Worm (Caenorhabditis elegans): ENCODE results near the gene ZC116.1.

The ZC116.1 gene

ce11 chrV:12592379-12592778 lies 17.2 kb upstream of the ZC116.1 start, which contains the start of gene C14C10.2:
Gene C14C10.2 (minus strand): TSS chrV:12592479.
- no peak for TF ChIP-seq nhr-28 (tag; optimal IDR thresholded peaks at IDR 0.05)
- TF ChIP-seq nhr-12 (tag; optimal IDR thresholded peaks at IDR 0.05) = no peak
- no peak for TF ChIP-seq ceh-39 (tag; optimal IDR thresholded peaks at IDR 0.05)
- no peak for TF ChIP-seq ham-2 (GFP tag; optimal IDR thresholded peaks at IDR 0.05)
- no peak for TF ChIP-seq snpc-4 (tag; optimal IDR thresholded peaks at IDR 0.05)
- TF ChIP-seq mep-1 (tag; optimal IDR thresholded peaks at IDR 0.05) = no peak
- TF ChIP-seq mab-5 (tag; optimal IDR thresholded peaks at IDR 0.05) = no peak
- no peak for TF ChIP-seq bed-3 (GFP tag; optimal IDR thresholded peaks at IDR 0.05)
- TF ChIP-seq ztf-11 (tag; optimal IDR thresholded peaks at IDR 0.05) = no peak
- no peak for TF ChIP-seq sptf-1 (tag; optimal IDR thresholded peaks at IDR 0.05)
- TF ChIP-seq zip-8 (tag; optimal IDR thresholded peaks at IDR 0.05) = no peak
- no peak for TF ChIP-seq blmp-1 (tag; optimal IDR thresholded peaks at IDR 0.05)
- no peak for TF ChIP-seq nhr-76 (tag; optimal IDR thresholded peaks at IDR 0.05)
- TF ChIP-seq ceh-43 (GFP tag; optimal IDR thresholded peaks at IDR 0.05) = no peak

DNA sequence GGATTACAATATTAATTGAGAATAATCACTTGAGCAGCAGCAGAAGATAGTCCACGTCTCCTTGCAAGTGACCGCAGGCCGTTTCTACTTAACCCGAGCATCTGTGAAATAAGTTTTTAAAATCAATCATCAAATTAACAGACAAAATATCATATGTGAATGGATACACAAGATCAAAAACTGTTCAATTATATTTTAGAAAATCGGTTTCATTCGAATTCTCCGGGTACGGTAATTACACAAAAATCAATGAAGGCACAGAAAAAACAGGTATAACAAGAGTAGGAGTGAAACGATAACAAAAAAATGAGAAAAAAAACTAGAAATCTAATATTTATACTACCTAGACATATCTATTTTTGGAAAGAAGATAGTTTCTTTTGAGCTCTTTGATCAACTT lies 13.4 kb upstream of the ZC116.1 start, which contains the start of gene mma-1:
Gene mma-1 (minus strand): TSS at position 101 of the 400 bp plus-strand sequence.
- TF ChIP-seq unc-120 (tag; optimal IDR thresholded peaks at IDR 0.05; ENCODE audit: poor library complexity, severe bottlenecking) (no peak), sptf-1 (tag; optimal IDR thresholded peaks at IDR 0.05) (no peak), lsy-2 (tag; optimal IDR thresholded peaks at IDR 0.05) (no peak), snpc-4 (tag; optimal IDR thresholded peaks at IDR 0.05) (no peak), cnd-1 (tag; optimal IDR thresholded peaks at IDR 0.05) (no peak), ztf-11 (tag; optimal IDR thresholded peaks at IDR 0.05) (no peak), nhr-2 (tag; optimal IDR thresholded peaks at IDR 0.05) (no peak), zip-8 (tag; optimal IDR thresholded peaks at IDR 0.05) (no peak), elt-3 (tag; optimal IDR thresholded peaks at IDR 0.05) (no peak), lin-13 (tag; optimal IDR thresholded peaks at IDR 0.05) (no peak), sem-2 (GFP tag; optimal IDR thresholded peaks at IDR 0.05) (no peak), bed-3 (GFP tag; optimal IDR thresholded peaks at IDR 0.05) (no peak), drap-1 (GFP tag; optimal IDR thresholded peaks at IDR 0.05) (no peak), tbx-8 (GFP tag; optimal IDR thresholded peaks at IDR 0.05) (no peak)

DNA sequence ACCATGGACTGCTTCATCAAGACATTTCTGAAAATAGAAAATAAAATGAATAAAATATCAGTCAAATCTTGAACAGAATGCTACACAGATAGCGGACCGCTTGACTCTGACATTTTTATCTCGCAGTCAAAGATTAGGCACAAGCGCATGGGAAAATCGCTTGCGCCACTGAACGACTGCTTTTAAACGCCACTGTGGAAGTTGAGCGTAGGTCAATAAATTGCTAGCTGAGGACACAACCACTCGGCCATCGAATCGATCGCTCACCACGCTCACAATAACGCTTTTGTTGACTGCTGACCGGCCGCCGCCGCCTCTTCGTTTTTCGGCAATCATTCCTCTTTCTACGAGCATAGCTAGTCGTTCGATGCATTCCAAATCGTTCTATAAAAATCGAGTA lies 12.8 kb upstream of the ZC116.1 start:
- TF ChIP-seq mls-2 (tag; optimal IDR thresholded peaks at IDR 0.05) (peak; percentile 87), snpc-4 (tag; optimal IDR thresholded peaks at IDR 0.05) (no peak), ceh-39 (tag; optimal IDR thresholded peaks at IDR 0.05) (no peak), sem-2 (GFP tag; optimal IDR thresholded peaks at IDR 0.05) (peak; percentile 67), cnd-1 (tag; optimal IDR thresholded peaks at IDR 0.05) (peak; percentile 78), pha-4 (tag; optimal IDR thresholded peaks at IDR 0.05) (peak; percentile 63), ceh-83 (GFP tag; optimal IDR thresholded peaks at IDR 0.05) (peak; percentile 82), elt-1 (tag; optimal IDR thresholded peaks at IDR 0.05; ENCODE audit: borderline replicate concordance, insufficient read depth) (no peak), ham-2 (GFP tag; optimal IDR thresholded peaks at IDR 0.05) (peak; percentile 63), lin-13 (tag; optimal IDR thresholded peaks at IDR 0.05) (peak; percentile 25), sptf-1 (tag; optimal IDR thresholded peaks at IDR 0.05) (peak; percentile 85), nhr-2 (tag; optimal IDR thresholded peaks at IDR 0.05) (no peak), unc-39 (tag; optimal IDR thresholded peaks at IDR 0.05) (no peak), tbx-8 (GFP tag; optimal IDR thresholded peaks at IDR 0.05) (peak; percentile 69), lin-32 (GFP tag; optimal IDR thresholded peaks at IDR 0.05) (peak; percentile 48), M03D4.4 (tag; optimal IDR thresholded peaks at IDR 0.05) (peak; percentile 84), bed-3 (GFP tag; optimal IDR thresholded peaks at IDR 0.05) (peak; percentile 64), ceh-43 (GFP tag; optimal IDR thresholded peaks at IDR 0.05) (peak; percentile 59), lsy-2 (tag; optimal IDR thresholded peaks at IDR 0.05) (peak; percentile 42), nhr-12 (tag; optimal IDR thresholded peaks at IDR 0.05) (no peak), drap-1 (GFP tag; optimal IDR thresholded peaks at IDR 0.05) (peak; percentile 83), unc-62 (GFP tag; optimal IDR thresholded peaks at IDR 0.05) (no peak), nhr-237 (tag; optimal IDR thresholded peaks at IDR 0.05) (no peak), unc-120 (tag; optimal IDR thresholded peaks at IDR 0.05; ENCODE audit: poor library complexity, severe bottlenecking) (peak; percentile 42), elt-3 (tag; optimal IDR thresholded peaks at IDR 0.05) (no peak), hlh-1 (tag; optimal IDR thresholded peaks at IDR 0.05) (peak; percentile 53)

DNA sequence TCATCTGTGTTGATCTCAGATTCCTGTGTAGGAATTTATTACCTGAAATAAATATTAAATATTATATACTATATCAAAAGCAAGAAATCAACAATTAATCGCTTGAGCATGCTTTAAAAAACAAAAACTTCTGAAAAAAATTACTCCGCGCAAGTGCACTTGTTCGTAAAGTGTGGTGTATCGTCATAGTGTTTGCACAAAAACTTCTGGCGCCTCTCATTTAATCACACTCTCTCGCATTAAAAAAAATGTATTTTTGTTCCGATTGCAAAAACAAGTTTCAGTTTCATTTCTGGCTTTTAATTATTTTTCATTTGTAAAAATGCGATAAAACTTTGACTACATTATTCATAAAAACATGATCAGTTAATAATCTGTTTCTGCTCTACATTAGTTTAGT lies 10.5 kb upstream of the ZC116.1 start, which contains the start of the genes C14C10.10 and ril-2:
Gene C14C10.10 (minus strand): TSS at position 19 of the 400 bp plus-strand sequence.
Gene ril-2 (minus strand): TSS at position 48 of the 400 bp plus-strand sequence.
- TF ChIP-seq nhr-76 (tag; optimal IDR thresholded peaks at IDR 0.05) = no peak
- TF ChIP-seq nhr-2 (tag; optimal IDR thresholded peaks at IDR 0.05) = no peak
- no peak for TF ChIP-seq elt-1 (tag; optimal IDR thresholded peaks at IDR 0.05; ENCODE audit: borderline replicate concordance, insufficient read depth)
